Worm (Caenorhabditis elegans) whole organism, L1 larva: ENCODE data around the gene F26G1.3.
A peak's percentile ranks its signal among the peaks of the same experiment; 100 is the strongest.

ENCODE experiments used
- C16A3.4 ChIP-seq: fragments of 150-350 bp; optimal IDR thresholded peaks from 2 replicates; lab custom pipeline; 2014; ENCODE audit warnings: missing biosample characterization, missing genetic modification characterization
- C34B4.2 ChIP-seq: sonication (generic microtip); optimal IDR thresholded peaks from 2 replicates; lab custom pipeline; 2017; ENCODE audit warnings: mild to moderate bottlenecking, missing genetic modification characterization, missing compliant biosample characterization
- F16B12.6 ChIP-seq: fragments of 150-350 bp; optimal IDR thresholded peaks from 2 replicates; lab custom pipeline; 2014; ENCODE audit warnings: missing biosample characterization, missing genetic modification characterization
- Y116A8C.19 ChIP-seq: sonication (generic microtip); optimal IDR thresholded peaks from 2 replicates; lab custom pipeline; 2016; ENCODE audit warnings: missing compliant biosample characterization, missing genetic modification characterization, borderline replicate concordance
- aly-2 ChIP-seq: fragments of 150-350 bp; optimal IDR thresholded peaks from 2 replicates; lab custom pipeline; 2014; ENCODE audit warnings: missing biosample characterization, missing genetic modification characterization
- blmp-1 ChIP-seq: fragments of 150-350 bp; optimal IDR thresholded peaks from 2 replicates; lab custom pipeline; 2014; ENCODE audit warnings: missing biosample characterization, missing genetic modification characterization
- dpl-1 ChIP-seq, 3 experiments: fragments of 150-350 bp in 2 of 3; sonication (generic microtip) in 1 of 3; optimal IDR thresholded peaks; 2 replicates each; lab custom pipeline; 2014 to 2017; ENCODE audit warnings: missing biosample characterization in 3 of 3, missing genetic modification characterization in 3 of 3, missing genetic modification reagents in 3 of 3
- dsc-1 ChIP-seq: sonication (generic microtip); optimal IDR thresholded peaks from 2 replicates; lab custom pipeline; 2016; ENCODE audit warnings: mild to moderate bottlenecking, missing genetic modification characterization, missing compliant biosample characterization
- efl-1 ChIP-seq, 4 experiments: fragments of 150-350 bp; optimal IDR thresholded peaks in 3 of 4; peaks in 1 of 4; 1 replicate in 1 of 4; 2 replicates in 3 of 4; lab custom pipeline; 2014; ENCODE audit warnings: missing biosample characterization in 2 of 4, missing genetic modification characterization in 2 of 4, missing genetic modification reagents in 2 of 4
- egl-13 ChIP-seq: sonication (generic microtip); optimal IDR thresholded peaks from 2 replicates; lab custom pipeline; 2016; ENCODE audit warnings: missing genotype, missing genetic modification reagents, missing genetic modification characterization, missing compliant biosample characterization
- elt-2 ChIP-seq: sonication (generic microtip); optimal IDR thresholded peaks from 2 replicates; lab custom pipeline; 2016; ENCODE audit warnings: missing genetic modification characterization, mild to moderate bottlenecking, inconsistent platforms, missing compliant biosample characterization, missing genetic modification reagents
- elt-3 ChIP-seq, 6 experiments: fragments of 150-350 bp in 1 of 6; sonication (generic microtip); optimal IDR thresholded peaks; 2 replicates each; lab custom pipeline; 2017 to 2018; ENCODE audit warnings: missing biosample characterization in 6 of 6, missing genetic modification characterization in 6 of 6, inconsistent platforms in 1 of 6
- ets-5 ChIP-seq: fragments of 200-800 bp; sonication (Bioruptor generic); IDR thresholded peaks from 2 replicates; pipeline ENCODE4 v1.3.6; 2022; ENCODE audit warnings: missing genetic modification characterization, missing compliant biosample characterization
- fkh-8 ChIP-seq: sonication (generic microtip); optimal IDR thresholded peaks from 2 replicates; lab custom pipeline; 2016; ENCODE audit warnings: mild to moderate bottlenecking, missing genetic modification characterization, missing compliant biosample characterization
- grh-1 ChIP-seq: fragments of 200-800 bp; sonication (Bioruptor generic); IDR thresholded peaks from 2 replicates; pipeline ENCODE4 v1.3.6; 2022; ENCODE audit warnings: missing genetic modification reagents, missing genetic modification characterization, missing compliant biosample characterization
- hlh-17 ChIP-seq: fragments of 200-800 bp; sonication (Bioruptor generic); optimal IDR thresholded peaks from 2 replicates; lab custom pipeline; 2018; ENCODE audit warnings: missing genetic modification characterization, mild to moderate bottlenecking, missing compliant biosample characterization, moderate library complexity, borderline replicate concordance
- irx-1 ChIP-seq: sonication (generic microtip); optimal IDR thresholded peaks from 2 replicates; lab custom pipeline; 2016; ENCODE audit warnings: missing genetic modification characterization, missing compliant biosample characterization
- isw-1 ChIP-seq: fragments of 200-800 bp; sonication (Bioruptor generic); IDR thresholded peaks from 2 replicates; pipeline ENCODE4 v1.3.6; 2022; ENCODE audit warnings: missing genetic modification characterization, missing compliant biosample characterization
- lin-14 ChIP-seq: fragments of 200-800 bp; sonication (Bioruptor generic); optimal IDR thresholded peaks from 2 replicates; lab custom pipeline; 2018; ENCODE audit warnings: mild to moderate bottlenecking, missing genetic modification characterization, moderate library complexity, missing compliant biosample characterization
- lin-35 ChIP-seq, 2 experiments: fragments of 150-350 bp; optimal IDR thresholded peaks; 2 replicates each; lab custom pipeline; 2014; ENCODE audit warnings: missing biosample characterization in 2 of 2, missing genetic modification characterization in 2 of 2, missing genetic modification reagents in 2 of 2
- nhr-12 ChIP-seq: sonication (generic microtip); optimal IDR thresholded peaks from 2 replicates; lab custom pipeline; 2017; ENCODE audit warnings: missing biosample characterization, missing genetic modification characterization
- nhr-20 ChIP-seq: sonication (generic microtip); optimal IDR thresholded peaks from 2 replicates; lab custom pipeline; 2016; ENCODE audit warnings: mild to moderate bottlenecking, missing genetic modification characterization, missing compliant biosample characterization
- nhr-47 ChIP-seq: sonication (generic microtip); optimal IDR thresholded peaks from 2 replicates; lab custom pipeline; 2016; ENCODE audit warnings: mild to moderate bottlenecking, missing genetic modification characterization, moderate library complexity, missing compliant biosample characterization
- nhr-85 ChIP-seq: sonication (generic microtip); peaks from one replicate; lab custom pipeline; 2016; ENCODE audit warnings: missing genetic modification characterization, inconsistent platforms, missing compliant biosample characterization
- nhr-90 ChIP-seq: sonication (generic microtip); optimal IDR thresholded peaks from 2 replicates; lab custom pipeline; 2016; ENCODE audit warnings: mild to moderate bottlenecking, missing genetic modification characterization, missing compliant biosample characterization; ENCODE audit not compliant: poor library complexity
- pax-3 ChIP-seq: fragments of 200-800 bp; sonication (Bioruptor generic); optimal IDR thresholded peaks from 2 replicates; lab custom pipeline; 2018; ENCODE audit warnings: mild to moderate bottlenecking, missing genetic modification characterization, moderate library complexity, missing compliant biosample characterization
- pqm-1 ChIP-seq: sonication (generic microtip); optimal IDR thresholded peaks from 3 replicates; lab custom pipeline; 2017; ENCODE audit warnings: missing biosample characterization, missing genetic modification characterization
- snpc-4 ChIP-seq: fragments of 150-350 bp; optimal IDR thresholded peaks from 2 replicates; lab custom pipeline; 2014; ENCODE audit warnings: missing biosample characterization, missing genetic modification characterization
- swsn-7 ChIP-seq: sonication (generic microtip); optimal IDR thresholded peaks from 2 replicates; lab custom pipeline; 2016; ENCODE audit warnings: missing genetic modification characterization, missing compliant biosample characterization
- tbx-2 ChIP-seq: sonication (generic microtip); optimal IDR thresholded peaks from 2 replicates; lab custom pipeline; 2016; ENCODE audit warnings: missing genetic modification characterization, missing compliant biosample characterization
- unc-30 ChIP-seq: sonication (generic microtip); optimal IDR thresholded peaks from 2 replicates; lab custom pipeline; 2017; ENCODE audit warnings: missing biosample characterization, missing genetic modification characterization
- unc-62 ChIP-seq: fragments of 150-350 bp; optimal IDR thresholded peaks from 2 replicates; lab custom pipeline; 2014; ENCODE audit warnings: missing biosample characterization, missing genetic modification reagents, missing genetic modification characterization
- unc-86 ChIP-seq: sonication (generic microtip); optimal IDR thresholded peaks from 2 replicates; lab custom pipeline; 2016; ENCODE audit warnings: missing genetic modification characterization, missing compliant biosample characterization
- xbp-1 ChIP-seq: sonication (generic microtip); optimal IDR thresholded peaks from 2 replicates; lab custom pipeline; 2016; ENCODE audit warnings: missing genetic modification characterization, missing compliant biosample characterization
- ztf-11 ChIP-seq, 2 experiments: sonication (generic microtip); optimal IDR thresholded peaks; 2 replicates each; lab custom pipeline; 2016 to 2017; ENCODE audit warnings: missing genetic modification characterization in 2 of 2, missing biosample characterization in 1 of 2, missing compliant biosample characterization in 1 of 2

The F26G1.3 gene

ce11 chrII:4769886-4770285 lies 11.3 kb downstream of the F26G1.3 start:
- no peak for TF ChIP-seq C16A3.4 (tag; lab: Kevin White, UChicago)
- peak in 1 of 2 experiments; percentile 26 for TF ChIP-seq lin-35 (GFP tag; optimal IDR thresholded peaks at IDR 0.05; lab: Kevin White, UChicago)
- TF ChIP-seq lin-14 (GFP tag; lab: Kevin White, UChicago) = peak; percentile 43
- TF ChIP-seq nhr-20 (tag; lab: Kevin White, UChicago) = no peak
- no peak for TF ChIP-seq irx-1 (tag; lab: Kevin White, UChicago)
- TF ChIP-seq elt-2 (tag; lab: Kevin White, UChicago) = peak; percentile 99
- TF ChIP-seq nhr-47 (tag; lab: Kevin White, UChicago) = no peak
- no peak for TF ChIP-seq F16B12.6 (tag; lab: Kevin White, UChicago)
- TF ChIP-seq isw-1 (GFP tag; lab: Robert Waterston, UW) = no peak
- no peak for TF ChIP-seq ets-5
- peak; percentile 82 for TF ChIP-seq pqm-1 (tag; lab: Kevin White, UChicago)
- TF ChIP-seq nhr-12 = no peak
- no peak for TF ChIP-seq hlh-17 (GFP tag; lab: Kevin White, UChicago)

ce11 chrII:4771282-4771681 lies 12.7 kb downstream of the F26G1.3 start, which contains the start of gene F26G1.5:
F26G1.5 (minus strand) TSS chrII:4771382.
- TF ChIP-seq dpl-1 (GFP tag; optimal IDR thresholded peaks at IDR 0.05; lab: Kevin White, UChicago) (no peak), pax-3 (tag; lab: Kevin White, UChicago) (no peak), unc-86 (tag; lab: Kevin White, UChicago) (no peak), aly-2 (tag; lab: Kevin White, UChicago) (no peak), nhr-90 (tag; lab: Kevin White, UChicago) (no peak), Y116A8C.19 (tag; lab: Kevin White, UChicago) (no peak), nhr-85 (tag; lab: Kevin White, UChicago) (no peak), unc-30 (tag; lab: Kevin White, UChicago) (no peak), efl-1 (optimal IDR thresholded peaks at IDR 0.05; lab: Kevin White, UChicago) (no peak), efl-1 (GFP tag; optimal IDR thresholded peaks at IDR 0.05 in 1 of 2; lab: Kevin White, UChicago) (no peak), C34B4.2 (tag; lab: Kevin White, UChicago) (no peak), elt-3 (tag; optimal IDR thresholded peaks at IDR 0.05; lab: Kevin White, UChicago) (no peak), dsc-1 (tag; lab: Kevin White, UChicago) (no peak), tbx-2 (no peak), egl-13 (no peak), ztf-11 (tag; optimal IDR thresholded peaks at IDR 0.05; lab: Kevin White, UChicago) (no peak)

ce11 chrII:4772441-4772840 lies 13.9 kb downstream of the F26G1.3 start:
- TF ChIP-seq nhr-85 (tag; lab: Kevin White, UChicago) = peak; percentile 88
- TF ChIP-seq lin-14 (GFP tag; lab: Kevin White, UChicago) = peak; percentile 62
- TF ChIP-seq elt-3 (tag; optimal IDR thresholded peaks at IDR 0.05; lab: Kevin White, UChicago) = peak in 4 of 6 experiments; percentile 32 to 92 (median 80)
- TF ChIP-seq fkh-8 (tag; lab: Kevin White, UChicago) = no peak
- peak; percentile 17 for TF ChIP-seq nhr-20 (tag; lab: Kevin White, UChicago)
- peak; percentile 86 for TF ChIP-seq blmp-1
- no peak for TF ChIP-seq xbp-1 (tag; lab: Kevin White, UChicago)
- TF ChIP-seq grh-1 (GFP tag; lab: Robert Waterston, UW) = peak; percentile 53
- TF ChIP-seq, all 84 proteins: peak for 6

ce11 chrII:4773891-4774432 lies 15.4 kb downstream of the F26G1.3 start, which contains the start of the genes F26G1.9 and F26G1.10:
F26G1.9 (minus strand) TSS chrII:4773991.
F26G1.10 (plus strand) TSS chrII:4774382.
- no peak for TF ChIP-seq unc-62 (GFP tag; lab: Kevin White, UChicago)
- no peak for TF ChIP-seq snpc-4 (tag; lab: Kevin White, UChicago)
- no peak for TF ChIP-seq C34B4.2 (tag; lab: Kevin White, UChicago)
- no peak for TF ChIP-seq swsn-7 (tag; lab: Kevin White, UChicago)
